Fruit fly (Drosophila melanogaster) whole organism, prepupa: ENCODE data around the gene CG10587.

ENCODE experiments used
- Blimp-1 ChIP-seq: fragments of 200-800 bp; sonication (Bioruptor generic); optimal IDR thresholded peaks from 3 replicates; lab custom pipeline; 2017; ENCODE audit warnings: missing biosample characterization, missing genetic modification characterization, mild to moderate bottlenecking, moderate library complexity, missing genetic modification reagents
- CG10631 ChIP-seq: fragments of 200-800 bp; sonication (Bioruptor generic); optimal IDR thresholded peaks from 2 replicates; lab custom pipeline; 2016; ENCODE audit warnings: missing biosample characterization, missing genetic modification characterization
- CG10669 ChIP-seq: fragments of 200-800 bp; sonication (Bioruptor generic); optimal IDR thresholded peaks from 3 replicates; lab custom pipeline; 2018; ENCODE audit warnings: missing biosample characterization, mild to moderate bottlenecking, missing genetic modification characterization, moderate library complexity
- CG11294 ChIP-seq: fragments of 200-800 bp; sonication (Bioruptor generic); IDR thresholded peaks from 2 replicates; pipeline ENCODE4 v1.3.6; 2022; ENCODE audit warnings: missing biosample characterization, missing genetic modification characterization
- CG11762 ChIP-seq: fragments of 200-800 bp; sonication (Bioruptor generic); optimal IDR thresholded peaks from 3 replicates; lab custom pipeline; 2016; ENCODE audit warnings: missing biosample characterization, missing genetic modification characterization; ENCODE audit not compliant: insufficient read depth
- CG11902 ChIP-seq: fragments of 200-800 bp; sonication (Bioruptor generic); optimal IDR thresholded peaks from 3 replicates; lab custom pipeline; 2016; ENCODE audit warnings: missing biosample characterization, missing genetic modification characterization
- CG15336 ChIP-seq: fragments of 200-800 bp; sonication (Bioruptor generic); IDR thresholded peaks from 2 replicates; pipeline ENCODE4 v1.3.6; 2022; ENCODE audit warnings: missing biosample characterization, missing genetic modification characterization
- CG1621 ChIP-seq: fragments of 200-800 bp; sonication (Bioruptor generic); optimal IDR thresholded peaks from 3 replicates; lab custom pipeline; 2018; ENCODE audit warnings: missing biosample characterization, mild to moderate bottlenecking, missing genetic modification characterization
- CG16779 ChIP-seq: fragments of 200-800 bp; sonication (Bioruptor generic); optimal IDR thresholded peaks from 3 replicates; lab custom pipeline; 2017; ENCODE audit warnings: missing biosample characterization, mild to moderate bottlenecking, missing genetic modification characterization
- CG31627 ChIP-seq: fragments of 200-800 bp; sonication (Bioruptor generic); optimal IDR thresholded peaks from 3 replicates; lab custom pipeline; 2016; ENCODE audit warnings: missing biosample characterization, missing genetic modification characterization
- CG32006 ChIP-seq: fragments of 200-800 bp; sonication (Bioruptor generic); optimal IDR thresholded peaks from 3 replicates; lab custom pipeline; 2017; ENCODE audit warnings: missing biosample characterization, mild to moderate bottlenecking, missing genetic modification characterization
- CG3919 ChIP-seq: fragments of 200-800 bp; sonication (Bioruptor generic); optimal IDR thresholded peaks from 3 replicates; lab custom pipeline; 2016; ENCODE audit warnings: missing biosample characterization, missing genetic modification characterization
- CG4318 ChIP-seq: fragments of 200-800 bp; sonication (Bioruptor generic); optimal IDR thresholded peaks from 3 replicates; lab custom pipeline; 2017; ENCODE audit warnings: missing biosample characterization, mild to moderate bottlenecking, missing genetic modification characterization
- CG6163 ChIP-seq: fragments of 200-800 bp; sonication (Bioruptor generic); IDR thresholded peaks from 3 replicates; pipeline ENCODE4 v1.3.6; 2022; ENCODE audit warnings: missing biosample characterization, missing genetic modification characterization
- CG6276 ChIP-seq: fragments of 200-800 bp; sonication (Bioruptor generic); optimal IDR thresholded peaks from 2 replicates; lab custom pipeline; 2017; ENCODE audit warnings: missing biosample characterization, mild to moderate bottlenecking, missing genetic modification characterization
- CG6792 ChIP-seq: fragments of 200-800 bp; sonication (Bioruptor generic); optimal IDR thresholded peaks from 3 replicates; lab custom pipeline; 2016; ENCODE audit warnings: missing biosample characterization, missing genetic modification characterization
- CG6854 ChIP-seq: fragments of 200-800 bp; sonication (Bioruptor generic); optimal IDR thresholded peaks from 2 replicates; lab custom pipeline; 2017; ENCODE audit warnings: missing biosample characterization, mild to moderate bottlenecking, missing genetic modification characterization
- CG8119 ChIP-seq: fragments of 200-800 bp; sonication (Bioruptor generic); IDR thresholded peaks from 3 replicates; pipeline ENCODE4 v1.3.6; 2022; ENCODE audit warnings: missing biosample characterization, missing genetic modification characterization
- CG8632 ChIP-seq: fragments of 200-800 bp; sonication (Bioruptor generic); optimal IDR thresholded peaks from 3 replicates; lab custom pipeline; 2016; ENCODE audit warnings: missing biosample characterization, missing genetic modification characterization
- CG9139 ChIP-seq: fragments of 200-800 bp; sonication (Bioruptor generic); optimal IDR thresholded peaks from 3 replicates; lab custom pipeline; 2017; ENCODE audit warnings: missing biosample characterization, mild to moderate bottlenecking, missing genetic modification characterization
- Eip75B ChIP-seq: fragments of 200-800 bp; sonication (Bioruptor generic); optimal IDR thresholded peaks from 3 replicates; lab custom pipeline; 2016; ENCODE audit warnings: missing biosample characterization, missing genetic modification characterization
- Eip93F ChIP-seq: fragments of 200-800 bp; sonication (Bioruptor generic); optimal IDR thresholded peaks from 2 replicates; lab custom pipeline; 2016; ENCODE audit warnings: missing biosample characterization, mild to moderate bottlenecking, missing genetic modification characterization
- Ets96B ChIP-seq: fragments of 200-800 bp; optimal IDR thresholded peaks from 2 replicates; lab custom pipeline; 2019; ENCODE audit warnings: missing biosample characterization, mild to moderate bottlenecking, missing genetic modification characterization, moderate library complexity
- Hr38 ChIP-seq: sonication (Bioruptor generic); optimal IDR thresholded peaks from 2 replicates; lab custom pipeline; 2016; ENCODE audit warnings: missing biosample characterization, missing genetic modification characterization
- Hr39 ChIP-seq: fragments of 200-800 bp; sonication (Bioruptor generic); optimal IDR thresholded peaks from 2 replicates; lab custom pipeline; 2016; ENCODE audit warnings: missing biosample characterization, missing genetic modification characterization
- Hr4 ChIP-seq: fragments of 200-800 bp; sonication (Bioruptor generic); optimal IDR thresholded peaks from 3 replicates; lab custom pipeline; 2016; ENCODE audit warnings: missing biosample characterization, missing genetic modification characterization
- Lpt ChIP-seq: fragments of 200-800 bp; sonication (Bioruptor generic); optimal IDR thresholded peaks from 3 replicates; lab custom pipeline; 2016; ENCODE audit warnings: missing biosample characterization, missing genetic modification characterization
- Met ChIP-seq: fragments of 200-800 bp; sonication (Bioruptor generic); optimal IDR thresholded peaks from 3 replicates; lab custom pipeline; 2016; ENCODE audit warnings: missing biosample characterization, missing genetic modification characterization
- OdsH ChIP-seq: fragments of 200-800 bp; sonication (Bioruptor generic); optimal IDR thresholded peaks from 3 replicates; lab custom pipeline; 2016; ENCODE audit warnings: missing biosample characterization, missing genetic modification characterization
- Smox ChIP-seq: fragments of 200-800 bp; sonication (Bioruptor generic); optimal IDR thresholded peaks from 3 replicates; lab custom pipeline; 2016; ENCODE audit warnings: missing biosample characterization, missing genetic modification characterization
- Sox102F ChIP-seq: fragments of 200-800 bp; sonication (Bioruptor generic); optimal IDR thresholded peaks from 2 replicates; lab custom pipeline; 2016; ENCODE audit warnings: missing biosample characterization, mild to moderate bottlenecking, missing genetic modification characterization
- Sox14 ChIP-seq: fragments of 200-800 bp; sonication (Bioruptor generic); optimal IDR thresholded peaks from 3 replicates; lab custom pipeline; 2016; ENCODE audit warnings: missing biosample characterization, missing genetic modification characterization
- Sox15 ChIP-seq: fragments of 200-800 bp; sonication (Bioruptor generic); optimal IDR thresholded peaks from 3 replicates; lab custom pipeline; 2016; ENCODE audit warnings: missing biosample characterization, missing genetic modification characterization
- achi ChIP-seq: fragments of 200-800 bp; sonication (Bioruptor generic); optimal IDR thresholded peaks from 3 replicates; lab custom pipeline; 2016; ENCODE audit warnings: missing biosample characterization, missing genetic modification characterization
- acj6 ChIP-seq: fragments of 200-800 bp; sonication (Bioruptor generic); optimal IDR thresholded peaks from 3 replicates; lab custom pipeline; 2016; ENCODE audit warnings: missing biosample characterization, missing genetic modification characterization
- cyc ChIP-seq: fragments of 200-800 bp; sonication (Bioruptor generic); optimal IDR thresholded peaks from 3 replicates; lab custom pipeline; 2016; ENCODE audit warnings: missing biosample characterization, missing genetic modification characterization
- dac ChIP-seq: fragments of 200-800 bp; sonication (Bioruptor generic); optimal IDR thresholded peaks from 2 replicates; lab custom pipeline; 2017; ENCODE audit warnings: missing biosample characterization, mild to moderate bottlenecking, missing genetic modification characterization
- dsx ChIP-seq: fragments of 200-800 bp; optimal IDR thresholded peaks from 3 replicates; lab custom pipeline; 2019; ENCODE audit warnings: missing biosample characterization, mild to moderate bottlenecking, missing genetic modification characterization, moderate library complexity; ENCODE audit not compliant: poor library complexity, severe bottlenecking
- eg ChIP-seq: fragments of 200-800 bp; sonication (Bioruptor generic); IDR thresholded peaks from 3 replicates; pipeline ENCODE4 v1.3.6; 2022; ENCODE audit warnings: missing biosample characterization, missing genetic modification characterization
- esn ChIP-seq: fragments of 200-800 bp; sonication (Bioruptor generic); optimal IDR thresholded peaks from 2 replicates; lab custom pipeline; 2016; ENCODE audit warnings: missing biosample characterization, mild to moderate bottlenecking, missing genetic modification characterization, moderate library complexity
- fd59A ChIP-seq: fragments of 200-800 bp; sonication (Bioruptor generic); optimal IDR thresholded peaks from 2 replicates; lab custom pipeline; 2017; ENCODE audit warnings: missing biosample characterization, mild to moderate bottlenecking, missing genetic modification characterization, missing genetic modification reagents
- fd85E ChIP-seq: fragments of 200-800 bp; sonication (Bioruptor generic); optimal IDR thresholded peaks from 3 replicates; lab custom pipeline; 2016; ENCODE audit warnings: missing biosample characterization, missing genetic modification characterization
- fkh ChIP-seq: fragments of 200-800 bp; sonication (Bioruptor generic); optimal IDR thresholded peaks from 3 replicates; lab custom pipeline; 2017; ENCODE audit warnings: missing biosample characterization, mild to moderate bottlenecking, missing genetic modification characterization, moderate library complexity
- lz ChIP-seq: fragments of 200-800 bp; sonication (Bioruptor generic); optimal IDR thresholded peaks from 3 replicates; lab custom pipeline; 2016; ENCODE audit warnings: missing biosample characterization, missing genetic modification characterization
- spab ChIP-seq: fragments of 200-800 bp; sonication (Bioruptor generic); optimal IDR thresholded peaks from 2 replicates; lab custom pipeline; 2017; ENCODE audit warnings: missing biosample characterization, mild to moderate bottlenecking, missing genetic modification characterization, missing genetic modification reagents
- ss ChIP-seq, 2 experiments: fragments of 200-800 bp; sonication (Bioruptor generic); optimal IDR thresholded peaks; 2 replicates in 1 of 2; 3 replicates in 1 of 2; lab custom pipeline; 2017 to 2018; ENCODE audit warnings: mild to moderate bottlenecking in 2 of 2, missing biosample characterization in 2 of 2, missing genetic modification characterization in 2 of 2, moderate library complexity in 1 of 2
- svp ChIP-seq: fragments of 200-800 bp; sonication (Bioruptor generic); peaks from one replicate; lab custom pipeline; 2016; ENCODE audit warnings: missing biosample characterization, missing genetic modification characterization
- topi ChIP-seq: fragments of 200-800 bp; sonication (Bioruptor generic); optimal IDR thresholded peaks from 3 replicates; lab custom pipeline; 2016; ENCODE audit warnings: missing biosample characterization, missing genetic modification characterization
- vri ChIP-seq: fragments of 200-800 bp; sonication (Bioruptor generic); optimal IDR thresholded peaks from 3 replicates; lab custom pipeline; 2016; ENCODE audit warnings: missing biosample characterization, mild to moderate bottlenecking, missing genetic modification characterization

CG10587 gene

dm6 chr3L:20983309-20983708, 21.0 kb upstream of the CG10587 start (continued):
- TF ChIP-seq CG8632 (peak; percentile 12), CG1621 (tag; lab: Kevin White, UChicago) (no peak), CG6792 (GFP tag; lab: Kevin White, UChicago) (peak; percentile 5), spab (GFP tag; lab: Kevin White, UChicago) (no peak), CG8119 (GFP tag; lab: Robert Waterston, UW) (peak; percentile 73), Eip75B (peak; percentile 14), Sox14 (GFP tag; lab: Kevin White, UChicago) (no peak), CG15336 (GFP tag; lab: Robert Waterston, UW) (peak; percentile 57), CG3919 (GFP tag; lab: Kevin White, UChicago) (peak; percentile 38), ss (GFP tag; optimal IDR thresholded peaks at IDR 0.05; lab: Kevin White, UChicago) (no peak), fkh (GFP tag; lab: Kevin White, UChicago) (no peak), fd85E (GFP tag; lab: Kevin White, UChicago) (no peak), achi (GFP tag; lab: Kevin White, UChicago) (peak; percentile 53), acj6 (GFP tag; lab: Kevin White, UChicago) (peak; percentile 30), Sox15 (no peak), svp (GFP tag; lab: Kevin White, UChicago) (peak; percentile 71), CG16779 (tag; lab: Kevin White, UChicago) (no peak), eg (no peak), Met (GFP tag; lab: Kevin White, UChicago) (peak; percentile 54), Ets96B (tag; lab: Kevin White, UChicago) (peak; percentile 33), CG11902 (no peak)
- TF ChIP-seq, all 60 proteins: peak for 29

- TF ChIP-seq Hr38 (GFP tag; lab: Kevin White, UChicago) (no peak), acj6 (GFP tag; lab: Kevin White, UChicago) (no peak), vri (GFP tag; lab: Kevin White, UChicago) (no peak), fd85E (GFP tag; lab: Kevin White, UChicago) (no peak), CG10631 (GFP tag; lab: Kevin White, UChicago) (no peak), CG8632 (no peak), CG6163 (GFP tag; lab: Robert Waterston, UW) (no peak), CG11762 (GFP tag; lab: Kevin White, UChicago) (no peak), CG11902 (no peak), dac (GFP tag; lab: Kevin White, UChicago) (no peak), CG6854 (GFP tag; lab: Kevin White, UChicago) (no peak), CG8119 (GFP tag; lab: Robert Waterston, UW) (0 out of 3 replicates have a peak, but pooled peaks have one; percentile 13), CG4318 (GFP tag; lab: Kevin White, UChicago) (peak; percentile 41), Sox102F (GFP tag; lab: Kevin White, UChicago) (no peak), CG11294 (GFP tag; lab: Robert Waterston, UW) (no peak), Lpt (no peak), fd59A (GFP tag; lab: Kevin White, UChicago) (no peak), esn (GFP tag; lab: Kevin White, UChicago) (no peak), dsx (GFP tag; lab: Kevin White, UChicago) (no peak), Ets96B (tag; lab: Kevin White, UChicago) (no peak), Met (GFP tag; lab: Kevin White, UChicago) (no peak), CG10669 (GFP tag; lab: Kevin White, UChicago) (no peak), Hr4 (GFP tag; lab: Kevin White, UChicago) (peak; percentile 20), lz (GFP tag; lab: Kevin White, UChicago) (no peak), cyc (no peak), CG9139 (GFP tag; lab: Kevin White, UChicago) (no peak), CG32006 (GFP tag; lab: Kevin White, UChicago) (peak; percentile 57), achi (GFP tag; lab: Kevin White, UChicago) (peak; percentile 30), CG6276 (GFP tag; lab: Kevin White, UChicago) (peak; percentile 17), Sox15 (no peak), Eip93F (GFP tag; lab: Kevin White, UChicago) (no peak), ss (GFP tag; optimal IDR thresholded peaks at IDR 0.05; lab: Kevin White, UChicago) (no peak), topi (GFP tag; lab: Kevin White, UChicago) (no peak), OdsH (GFP tag; lab: Kevin White, UChicago) (peak; percentile 6), CG16779 (tag; lab: Kevin White, UChicago) (no peak), CG31627 (GFP tag; lab: Kevin White, UChicago) (no peak), Blimp-1 (GFP tag; lab: Kevin White, UChicago) (no peak), Smox (GFP tag; lab: Kevin White, UChicago) (no peak), Hr39 (no peak)
Observed at dm6 chr3L:20982544-20982943, 20.2 kb upstream of the CG10587 start.
